Fruit fly (Drosophila melanogaster) whole organism, wandering third instar larva: ENCODE data around the gene CG33552.

ENCODE experiments used
- Abd-B ChIP-seq: fragments of >200 bp; optimal IDR thresholded peaks from 2 replicates; lab custom pipeline; 2017; ENCODE audit warnings: missing biosample characterization, missing genetic modification characterization
- CG32264 ChIP-seq: fragments of 200-800 bp; sonication (Bioruptor generic); optimal IDR thresholded peaks from 2 replicates; lab custom pipeline; 2016; ENCODE audit warnings: missing biosample characterization, missing genetic modification characterization
- CG9705 ChIP-seq: fragments of 200-800 bp; sonication (Bioruptor generic); optimal IDR thresholded peaks from 2 replicates; lab custom pipeline; 2018; ENCODE audit warnings: missing biosample characterization, mild to moderate bottlenecking, missing genetic modification characterization
- CrebA ChIP-seq: fragments of 200-800 bp; sonication (Bioruptor generic); optimal IDR thresholded peaks from 2 replicates; lab custom pipeline; 2016; ENCODE audit warnings: missing biosample characterization, mild to moderate bottlenecking, missing genetic modification characterization, borderline replicate concordance
- Dfd ChIP-seq: fragments of >200 bp; optimal IDR thresholded peaks from 2 replicates; lab custom pipeline; 2017; ENCODE audit warnings: missing biosample characterization, missing genetic modification characterization
- Dif ChIP-seq: fragments of 200-275, 200-300 bp; sonication (Bioruptor generic); optimal IDR thresholded peaks from 2 replicates; lab custom pipeline; 2018; ENCODE audit warnings: missing biosample characterization, missing genetic modification characterization; ENCODE audit not compliant: partially characterized antibody
- GATAd ChIP-seq: sonication (Bioruptor generic); optimal IDR thresholded peaks from 2 replicates; lab custom pipeline; 2016; ENCODE audit warnings: missing biosample characterization, missing genetic modification characterization
- HLH106 ChIP-seq: fragments of 200-800 bp; optimal IDR thresholded peaks from 3 replicates; lab custom pipeline; 2019; ENCODE audit warnings: missing biosample characterization, mild to moderate bottlenecking, missing genetic modification characterization, moderate library complexity
- Hnf4 ChIP-seq: fragments of 200-800 bp; sonication (Bioruptor generic); optimal IDR thresholded peaks from 2 replicates; lab custom pipeline; 2016; ENCODE audit warnings: missing biosample characterization, mild to moderate bottlenecking, missing genetic modification characterization
- Hr78 ChIP-seq: fragments of >200 bp; optimal IDR thresholded peaks from 2 replicates; lab custom pipeline; 2017; ENCODE audit warnings: missing biosample characterization, missing genetic modification characterization
- Hr83 ChIP-seq: fragments of 200-300 bp; sonication (Bioruptor generic); optimal IDR thresholded peaks from 2 replicates; lab custom pipeline; 2016; ENCODE audit warnings: missing biosample characterization, mild to moderate bottlenecking, missing genetic modification characterization, moderate library complexity; ENCODE audit not compliant: poor library complexity, severe bottlenecking
- Jra ChIP-seq: sonication (Bioruptor generic); optimal IDR thresholded peaks from 2 replicates; lab custom pipeline; 2016; ENCODE audit warnings: missing biosample characterization, missing genetic modification characterization
- Mio ChIP-seq: sonication (Bioruptor generic); optimal IDR thresholded peaks from 2 replicates; lab custom pipeline; 2016; ENCODE audit warnings: missing biosample characterization, missing genetic modification characterization
- Myc ChIP-seq: fragments of >200 bp; optimal IDR thresholded peaks from 2 replicates; lab custom pipeline; 2017
- N ChIP-seq: fragments of >200 bp; optimal IDR thresholded peaks from 2 replicates; lab custom pipeline; 2018; ENCODE audit warnings: missing biosample characterization, missing external identifiers, missing genetic modification characterization
- OdsH ChIP-seq: fragments of 200-800 bp; sonication (Bioruptor generic); optimal IDR thresholded peaks from 2 replicates; lab custom pipeline; 2016; ENCODE audit warnings: missing biosample characterization, mild to moderate bottlenecking, missing genetic modification characterization
- Rel ChIP-seq, 2 experiments: fragments of 200-800 bp; sonication (Bioruptor generic) in 1 of 2; optimal IDR thresholded peaks; 2 replicates in 1 of 2; 3 replicates in 1 of 2; lab custom pipeline; 2016 to 2019; ENCODE audit warnings: mild to moderate bottlenecking in 2 of 2, missing biosample characterization in 2 of 2, missing genetic modification characterization in 2 of 2, moderate library complexity in 1 of 2
- Sp1 ChIP-seq: fragments of 200-800 bp; sonication (Bioruptor generic); optimal IDR thresholded peaks from 3 replicates; lab custom pipeline; 2019; ENCODE audit warnings: missing biosample characterization, mild to moderate bottlenecking, missing genetic modification characterization, moderate library complexity
- Vsx2 ChIP-seq: fragments of 200-300, 225-300 bp; sonication (Bioruptor generic); optimal IDR thresholded peaks from 2 replicates; lab custom pipeline; 2018; ENCODE audit warnings: missing biosample characterization, missing genetic modification characterization; ENCODE audit not compliant: partially characterized antibody
- br ChIP-seq: fragments of 200-800 bp; sonication (Bioruptor generic); optimal IDR thresholded peaks from 2 replicates; lab custom pipeline; 2016; ENCODE audit warnings: missing biosample characterization, missing genetic modification characterization
- brk ChIP-seq: fragments of 200-800 bp; sonication (Bioruptor generic); optimal IDR thresholded peaks from 2 replicates; lab custom pipeline; 2016; ENCODE audit warnings: missing biosample characterization, mild to moderate bottlenecking, missing genetic modification characterization
- dl ChIP-seq, 2 experiments: fragments of 175-275, 200-275 bp in 1 of 2; fragments of 200-275 bp in 1 of 2; sonication (Bioruptor generic); optimal IDR thresholded peaks; lab custom pipeline; 2018; ENCODE audit warnings: mild to moderate bottlenecking in 2 of 2, missing biosample characterization in 2 of 2, missing genetic modification characterization in 2 of 2, moderate library complexity in 2 of 2; ENCODE audit not compliant: partially characterized antibody in 2 of 2, insufficient read depth in 1 of 2
- ey ChIP-seq: fragments of 200-800 bp; sonication (Bioruptor generic); optimal IDR thresholded peaks from 2 replicates; lab custom pipeline; 2016; ENCODE audit warnings: missing biosample characterization, missing genetic modification characterization
- foxo ChIP-seq, 2 experiments: fragments of 200-800 bp; sonication (Bioruptor generic); optimal IDR thresholded peaks; 2 replicates in 1 of 2; 3 replicates in 1 of 2; lab custom pipeline; 2016 to 2017; ENCODE audit warnings: missing biosample characterization in 2 of 2, missing genetic modification characterization in 2 of 2
- fru ChIP-seq: fragments of 200-800 bp; sonication (Bioruptor generic); optimal IDR thresholded peaks from 3 replicates; lab custom pipeline; 2016; ENCODE audit warnings: missing biosample characterization, mild to moderate bottlenecking, missing genetic modification characterization
- h ChIP-seq: fragments of 200-800 bp; sonication (Bioruptor generic); optimal IDR thresholded peaks from 3 replicates; lab custom pipeline; 2016; ENCODE audit warnings: missing biosample characterization, mild to moderate bottlenecking, missing genetic modification characterization
- lola ChIP-seq: fragments of >200 bp; optimal IDR thresholded peaks from 2 replicates; lab custom pipeline; 2017; ENCODE audit warnings: missing biosample characterization, missing genetic modification characterization
- psq ChIP-seq: fragments of 200-800 bp; sonication (Bioruptor generic); optimal IDR thresholded peaks from 3 replicates; lab custom pipeline; 2017; ENCODE audit warnings: missing biosample characterization, mild to moderate bottlenecking, missing genetic modification characterization, moderate library complexity
- rgr ChIP-seq: fragments of 200-800 bp; sonication (Bioruptor generic); optimal IDR thresholded peaks from 3 replicates; lab custom pipeline; 2016; ENCODE audit warnings: missing biosample characterization, mild to moderate bottlenecking, missing genetic modification characterization
- sage ChIP-seq: fragments of 200-800 bp; sonication (Bioruptor generic); optimal IDR thresholded peaks from 2 replicates; lab custom pipeline; 2016; ENCODE audit warnings: missing biosample characterization, mild to moderate bottlenecking, missing genetic modification characterization
- sv ChIP-seq: fragments of 200-800 bp; sonication (Bioruptor generic); optimal IDR thresholded peaks from 3 replicates; lab custom pipeline; 2016; ENCODE audit warnings: missing biosample characterization, missing genetic modification characterization
- tai ChIP-seq: sonication (Bioruptor generic); optimal IDR thresholded peaks from 2 replicates; lab custom pipeline; 2016; ENCODE audit warnings: missing biosample characterization, missing genetic modification characterization
- usp ChIP-seq: fragments of >200 bp; optimal IDR thresholded peaks from 2 replicates; lab custom pipeline; 2017; ENCODE audit warnings: missing biosample characterization, missing genetic modification characterization
- woc ChIP-seq: sonication (Bioruptor generic); optimal IDR thresholded peaks from 2 replicates; lab custom pipeline; 2016; ENCODE audit warnings: missing biosample characterization, mild to moderate bottlenecking, missing genetic modification characterization

CG33552 gene

dm6 chr2L:16686412-16687043 is 4.2 kb downstream of the CG33552 start (continued):
- peak; percentile 20 for TF ChIP-seq ey (GFP tag; lab: Kevin White, UChicago)
- TF ChIP-seq usp (GFP tag; lab: Kevin White, UChicago), result no peak
- peak; percentile 41 for TF ChIP-seq woc
- TF ChIP-seq Sp1 (GFP tag; lab: Kevin White, UChicago), result peak; percentile 64
- TF ChIP-seq sv, result no peak
- peak; percentile 34 for TF ChIP-seq OdsH (GFP tag; lab: Kevin White, UChicago)
- TF ChIP-seq Hr83, result no peak
- TF ChIP-seq HLH106 (tag; lab: Kevin White, UChicago), result no peak
- no peak for TF ChIP-seq Mio (GFP tag; lab: Kevin White, UChicago)
- peak; percentile 43 for TF ChIP-seq fru (GFP tag; lab: Kevin White, UChicago)
- no peak for TF ChIP-seq N (GFP tag; lab: Kevin White, UChicago)
- TF ChIP-seq dl (GFP tag; optimal IDR thresholded peaks at IDR 0.05; lab: Kevin White, UChicago; ENCODE audit: insufficient read depth in 1 of 2, partially characterized antibody in 2 of 2), result peak in 1 of 2 experiments; percentile 15
- peak; percentile 4 for TF ChIP-seq br
- TF ChIP-seq, all 38 proteins: peak for 15

dm6 chr2L:16687863-16688262 is 5.6 kb downstream of the CG33552 start:
- no peak for TF ChIP-seq Vsx2 (GFP tag; lab: Kevin White, UChicago)
- TF ChIP-seq lola (GFP tag; lab: Kevin White, UChicago), result no peak
- no peak for TF ChIP-seq HLH106 (tag; lab: Kevin White, UChicago)
- TF ChIP-seq psq (GFP tag; lab: Kevin White, UChicago), result no peak
- TF ChIP-seq rgr, result no peak
- no peak for TF ChIP-seq dl (GFP tag; optimal IDR thresholded peaks at IDR 0.05; lab: Kevin White, UChicago; ENCODE audit: insufficient read depth in 1 of 2, partially characterized antibody in 2 of 2)
- TF ChIP-seq h (GFP tag; lab: Kevin White, UChicago), result no peak
- TF ChIP-seq Mio (GFP tag; lab: Kevin White, UChicago), result no peak
- no peak for TF ChIP-seq Dif
- no peak for TF ChIP-seq Abd-B (GFP tag; lab: Kevin White, UChicago)
- TF ChIP-seq OdsH (GFP tag; lab: Kevin White, UChicago), result no peak

- no peak for TF ChIP-seq usp (GFP tag; lab: Kevin White, UChicago)
- TF ChIP-seq N (GFP tag; lab: Kevin White, UChicago), result no peak
- TF ChIP-seq sage (GFP tag; lab: Kevin White, UChicago), result no peak
- TF ChIP-seq CrebA, result no peak
- TF ChIP-seq CG9705 (GFP tag; lab: Kevin White, UChicago), result no peak
- no peak for TF ChIP-seq Hr78
- TF ChIP-seq Dif, result peak; percentile 41
- TF ChIP-seq fru (GFP tag; lab: Kevin White, UChicago), result peak; percentile 59
- TF ChIP-seq Myc (lab: Kevin White, UChicago), result no peak
- TF ChIP-seq woc, result peak; percentile 74
- peak; percentile 30 for TF ChIP-seq Hnf4 (GFP tag; lab: Kevin White, UChicago)
- no peak for TF ChIP-seq brk (GFP tag; lab: Kevin White, UChicago)
- peak; percentile 67 for TF ChIP-seq ey (GFP tag; lab: Kevin White, UChicago)
- TF ChIP-seq GATAd (GFP tag; lab: Kevin White, UChicago), result no peak
- TF ChIP-seq tai (GFP tag; lab: Kevin White, UChicago), result no peak
- TF ChIP-seq Dfd, result no peak
- TF ChIP-seq Sp1 (GFP tag; lab: Kevin White, UChicago), result peak; percentile 4
- TF ChIP-seq foxo (GFP tag; optimal IDR thresholded peaks at IDR 0.05; lab: Kevin White, UChicago), result peak in 1 of 2 experiments; percentile 28
- TF ChIP-seq Rel (GFP tag; optimal IDR thresholded peaks at IDR 0.05; lab: Kevin White, UChicago), result peak; percentile 51
- no peak for TF ChIP-seq Rel (tag; optimal IDR thresholded peaks at IDR 0.05; lab: Kevin White, UChicago)
- TF ChIP-seq Vsx2 (GFP tag; lab: Kevin White, UChicago), result no peak
- peak; percentile 25 to 65 for TF ChIP-seq dl (GFP tag; optimal IDR thresholded peaks at IDR 0.05; lab: Kevin White, UChicago; ENCODE audit: insufficient read depth in 1 of 2, partially characterized antibody in 2 of 2)
- TF ChIP-seq CG32264 (GFP tag; lab: Kevin White, UChicago), result peak; percentile 19
- peak; percentile 44 for TF ChIP-seq OdsH (GFP tag; lab: Kevin White, UChicago)
- peak; percentile 19 for TF ChIP-seq br
- TF ChIP-seq rgr, result peak; percentile 48
- TF ChIP-seq lola (GFP tag; lab: Kevin White, UChicago), result no peak
- TF ChIP-seq Jra, result peak; percentile 30
- no peak for TF ChIP-seq sv
- TF ChIP-seq psq (GFP tag; lab: Kevin White, UChicago), result peak; percentile 96
- TF ChIP-seq h (GFP tag; lab: Kevin White, UChicago), result peak; percentile 73
- TF ChIP-seq Hr83, result no peak
Observed at dm6 chr2L:16689800-16690618, 7.7 kb downstream of the CG33552 start.
